Worm (Caenorhabditis elegans) whole organism, L2 larva: ENCODE results near the gene drd-1.

ENCODE experiments used
- C34F6.9 ChIP-seq: fragments of 150-350 bp; optimal IDR thresholded peaks from 2 replicates; lab custom pipeline; 2014; ENCODE audit warnings: missing biosample characterization, missing genetic modification characterization
- Y55F3AM.14 ChIP-seq: fragments of 200-800 bp; sonication (Bioruptor generic); optimal IDR thresholded peaks from 2 replicates; lab custom pipeline; 2018; ENCODE audit warnings: mild to moderate bottlenecking, missing genetic modification characterization, missing compliant biosample characterization
- ZK546.5 ChIP-seq: sonication (generic microtip); optimal IDR thresholded peaks from 2 replicates; lab custom pipeline; 2017; ENCODE audit warnings: missing biosample characterization, missing genetic modification characterization
- alr-1 ChIP-seq: fragments of 150-350 bp; optimal IDR thresholded peaks from 2 replicates; lab custom pipeline; 2014; ENCODE audit warnings: missing biosample characterization, missing genetic modification characterization
- ama-1 ChIP-seq: fragments of 150-350 bp; optimal IDR thresholded peaks from 2 replicates; lab custom pipeline; 2018; ENCODE audit warnings: inconsistent platforms
- ceh-16 ChIP-seq: fragments of 150-350 bp; optimal IDR thresholded peaks from 2 replicates; lab custom pipeline; 2014; ENCODE audit warnings: missing biosample characterization, missing genetic modification characterization
- ceh-82 ChIP-seq: fragments of 150-350 bp; optimal IDR thresholded peaks from 2 replicates; lab custom pipeline; 2014; ENCODE audit warnings: missing biosample characterization, missing genetic modification characterization
- crh-2 ChIP-seq: sonication (generic microtip); optimal IDR thresholded peaks from 2 replicates; lab custom pipeline; 2017; ENCODE audit warnings: missing biosample characterization, missing genetic modification characterization
- egl-27 ChIP-seq: sonication (generic microtip); optimal IDR thresholded peaks from 3 replicates; lab custom pipeline; 2017; ENCODE audit warnings: missing biosample characterization, missing genetic modification reagents, missing genetic modification characterization
- elt-1 ChIP-seq: fragments of 150-350 bp; optimal IDR thresholded peaks from 2 replicates; lab custom pipeline; 2014; ENCODE audit warnings: missing biosample characterization, missing genetic modification characterization
- fos-1 ChIP-seq: fragments of 150-350 bp; optimal IDR thresholded peaks from 2 replicates; lab custom pipeline; 2014; ENCODE audit warnings: missing biosample characterization, missing genetic modification characterization
- lin-11 ChIP-seq: fragments of 150-350 bp; sonication (generic microtip); optimal IDR thresholded peaks from 2 replicates; lab custom pipeline; 2014; ENCODE audit warnings: missing biosample characterization, missing genetic modification characterization, inconsistent platforms, mixed read lengths
- lin-13 ChIP-seq: fragments of 150-350 bp; optimal IDR thresholded peaks from 2 replicates; lab custom pipeline; 2014; ENCODE audit warnings: missing biosample characterization, missing genetic modification reagents, missing genetic modification characterization
- lin-39 ChIP-seq: fragments of 150-350 bp; optimal IDR thresholded peaks from 2 replicates; lab custom pipeline; 2014; ENCODE audit warnings: missing biosample characterization, missing genetic modification reagents, missing genetic modification characterization
- lsy-2 ChIP-seq, 2 experiments: fragments of 150-350 bp in 1 of 2; sonication (generic microtip) in 1 of 2; optimal IDR thresholded peaks; 2 replicates each; lab custom pipeline; 2014 to 2017; ENCODE audit warnings: missing biosample characterization in 2 of 2, missing genetic modification characterization in 2 of 2
- mab-5 ChIP-seq: fragments of 150-350 bp; optimal IDR thresholded peaks from 2 replicates; lab custom pipeline; 2014; ENCODE audit warnings: missing biosample characterization, missing genetic modification characterization
- mbf-1 ChIP-seq: sonication (generic microtip); optimal IDR thresholded peaks from 2 replicates; lab custom pipeline; 2017; ENCODE audit warnings: missing biosample characterization, missing genetic modification characterization
- mdl-1 ChIP-seq, 2 experiments: fragments of 150-350 bp in 1 of 2; sonication (generic microtip) in 1 of 2; optimal IDR thresholded peaks; 2 replicates each; lab custom pipeline; 2017; ENCODE audit warnings: missing biosample characterization in 2 of 2, missing genetic modification characterization in 2 of 2
- nhr-10 ChIP-seq: sonication (generic microtip); optimal IDR thresholded peaks from 2 replicates; lab custom pipeline; 2017; ENCODE audit warnings: missing biosample characterization, missing genetic modification characterization
- nhr-12 ChIP-seq: fragments of 150-350 bp; optimal IDR thresholded peaks from 2 replicates; lab custom pipeline; 2014; ENCODE audit warnings: missing biosample characterization, missing genetic modification characterization
- nhr-129 ChIP-seq: fragments of 150-350 bp; optimal IDR thresholded peaks from 2 replicates; lab custom pipeline; 2014; ENCODE audit warnings: missing biosample characterization, missing genetic modification characterization
- nhr-23 ChIP-seq: fragments of 150-350 bp; optimal IDR thresholded peaks from 2 replicates; lab custom pipeline; 2014; ENCODE audit warnings: missing biosample characterization, missing genetic modification reagents, missing genetic modification characterization
- nhr-237 ChIP-seq: fragments of 150-350 bp; optimal IDR thresholded peaks from 2 replicates; lab custom pipeline; 2014; ENCODE audit warnings: missing biosample characterization, missing genetic modification characterization
- nhr-25 ChIP-seq: fragments of 150-350 bp; sonication (generic microtip); optimal IDR thresholded peaks from 3 replicates; lab custom pipeline; 2014; ENCODE audit warnings: missing biosample characterization, missing genetic modification characterization
- nhr-6 ChIP-seq: fragments of 150-350 bp; optimal IDR thresholded peaks from 2 replicates; lab custom pipeline; 2014; ENCODE audit warnings: missing biosample characterization, missing genetic modification characterization
- nhr-77 ChIP-seq: fragments of 150-350 bp; optimal IDR thresholded peaks from 2 replicates; lab custom pipeline; 2014; ENCODE audit warnings: missing biosample characterization, missing genetic modification characterization
- skn-1 ChIP-seq: sonication (generic microtip); optimal IDR thresholded peaks from 2 replicates; lab custom pipeline; 2017; ENCODE audit warnings: missing biosample characterization, missing genetic modification characterization
- sma-3 ChIP-seq: sonication (generic microtip); optimal IDR thresholded peaks from 2 replicates; lab custom pipeline; 2016; ENCODE audit warnings: missing genetic modification reagents, missing genetic modification characterization, missing compliant biosample characterization
- sma-9 ChIP-seq, 2 experiments: fragments of 150-350 bp in 1 of 2; sonication (generic microtip) in 1 of 2; optimal IDR thresholded peaks; 2 replicates each; lab custom pipeline; 2014 to 2016; ENCODE audit warnings: missing genetic modification characterization in 2 of 2, mild to moderate bottlenecking in 1 of 2, missing biosample characterization in 1 of 2, missing compliant biosample characterization in 1 of 2, missing genetic modification reagents in 1 of 2, moderate library complexity in 1 of 2
- snpc-4 ChIP-seq: fragments of 150-350 bp; optimal IDR thresholded peaks from 2 replicates; lab custom pipeline; 2014; ENCODE audit warnings: missing biosample characterization, missing genetic modification characterization
- unc-39 ChIP-seq: fragments of 150-350 bp; optimal IDR thresholded peaks from 2 replicates; lab custom pipeline; 2014; ENCODE audit warnings: missing biosample characterization, missing genetic modification characterization
- unc-55 ChIP-seq: fragments of 150-350 bp; sonication (generic microtip); optimal IDR thresholded peaks from 3 replicates; lab custom pipeline; 2014; ENCODE audit warnings: missing biosample characterization, missing genetic modification reagents, missing genetic modification characterization
- unc-62 ChIP-seq: fragments of 150-350 bp; optimal IDR thresholded peaks from 2 replicates; lab custom pipeline; 2014; ENCODE audit warnings: missing biosample characterization, missing genetic modification reagents, missing genetic modification characterization
- zag-1 ChIP-seq: fragments of 150-350 bp; optimal IDR thresholded peaks from 2 replicates; lab custom pipeline; 2014; ENCODE audit warnings: missing biosample characterization, missing genetic modification characterization
- ztf-1 ChIP-seq: fragments of 200-800 bp; sonication (Bioruptor generic); conservative IDR thresholded peaks from 2 replicates; pipeline ENCODE4 v1.3.6; 2022; ENCODE audit warnings: missing genetic modification characterization, missing compliant biosample characterization
- ztf-11 ChIP-seq: sonication (generic microtip); optimal IDR thresholded peaks from 2 replicates; lab custom pipeline; 2017; ENCODE audit warnings: missing biosample characterization, missing genetic modification characterization
- ztf-4 ChIP-seq: fragments of 150-350 bp; optimal IDR thresholded peaks from 2 replicates; lab custom pipeline; 2014; ENCODE audit warnings: missing biosample characterization, missing genetic modification characterization

The drd-1 gene

DNA sequence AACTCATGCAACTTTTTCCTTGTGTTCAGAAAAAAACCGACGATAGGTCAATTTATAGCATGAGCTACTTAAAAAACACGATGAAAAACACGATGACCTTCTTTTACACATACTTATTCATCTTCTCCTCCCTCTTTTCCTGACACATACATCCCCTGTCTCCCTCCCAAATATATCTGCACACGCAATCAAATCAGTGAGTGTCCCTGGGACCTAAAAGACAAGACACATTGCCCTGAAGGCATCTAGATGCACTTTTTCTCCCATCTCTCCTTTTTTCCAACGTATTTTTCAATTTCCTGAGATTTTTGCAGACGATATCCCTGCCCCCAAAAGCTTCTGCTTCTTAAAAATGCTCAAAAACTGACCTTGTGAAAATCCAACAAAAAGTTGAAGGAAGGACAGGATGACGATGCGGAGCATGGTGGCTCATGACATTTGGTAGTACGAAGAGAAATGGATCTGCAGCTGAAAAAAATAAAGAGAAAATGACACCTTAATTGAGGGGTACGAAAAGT is 33.6 kb upstream of the drd-1 start, which contains the start of gene C26D10.6:
TSS of gene C26D10.6 (minus strand) at position 468 of the 518 bp plus-strand sequence.
- no peak for TF ChIP-seq ceh-82 (tag; lab: Kevin White, UChicago)
- no peak for TF ChIP-seq sma-9 (GFP tag; optimal IDR thresholded peaks at IDR 0.05; lab: Kevin White, UChicago)
- TF ChIP-seq sma-9 (tag; optimal IDR thresholded peaks at IDR 0.05; lab: Kevin White, UChicago), result no peak
- TF ChIP-seq mbf-1, result no peak
- TF ChIP-seq nhr-25 (tag; lab: Kevin White, UChicago), result no peak
- TF ChIP-seq unc-55, result no peak
- TF ChIP-seq egl-27 (tag; lab: Kevin White, UChicago), result no peak
- no peak for TF ChIP-seq unc-39 (tag; lab: Kevin White, UChicago)
- no peak for TF ChIP-seq ceh-16 (tag; lab: Kevin White, UChicago)
- no peak for TF ChIP-seq nhr-12 (tag; lab: Kevin White, UChicago)
- TF ChIP-seq C34F6.9 (tag; lab: Kevin White, UChicago), result no peak
- TF ChIP-seq nhr-6 (tag; lab: Kevin White, UChicago), result no peak
- TF ChIP-seq nhr-10, result no peak

DNA sequence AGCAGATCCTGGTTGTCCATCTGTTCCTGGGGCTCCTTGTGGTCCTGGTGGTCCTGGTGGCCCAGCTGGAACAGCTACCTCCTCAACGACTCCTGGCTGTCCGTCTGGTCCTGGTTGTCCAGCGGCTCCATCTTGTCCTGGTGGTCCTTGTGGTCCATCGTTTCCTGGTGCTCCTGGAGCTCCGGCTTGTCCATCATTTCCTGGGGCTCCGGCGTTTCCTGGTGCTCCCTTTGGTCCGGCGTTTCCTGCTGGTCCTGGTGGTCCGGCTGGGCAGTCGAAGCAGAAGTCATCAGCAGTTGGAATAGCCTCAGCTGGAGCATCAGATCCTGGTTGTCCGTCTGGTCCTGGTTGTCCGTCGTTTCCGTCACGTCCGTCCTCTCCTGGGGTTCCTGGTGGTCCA is 29.4 kb upstream of the drd-1 start:
- TF ChIP-seq lin-13 (GFP tag; lab: Kevin White, UChicago), result no peak
- TF ChIP-seq ztf-1 (GFP tag; lab: Robert Waterston, UW), result no peak
- no peak for TF ChIP-seq unc-62
- no peak for TF ChIP-seq alr-1 (tag; lab: Kevin White, UChicago)
- no peak for TF ChIP-seq nhr-237 (tag; lab: Kevin White, UChicago)
- no peak for TF ChIP-seq fos-1
- TF ChIP-seq ztf-11 (tag; lab: Kevin White, UChicago), result no peak
- TF ChIP-seq crh-2 (tag; lab: Kevin White, UChicago), result no peak
- TF ChIP-seq nhr-23 (tag; lab: Kevin White, UChicago), result no peak
- no peak for TF ChIP-seq nhr-77 (tag; lab: Kevin White, UChicago)
- no peak for TF ChIP-seq ceh-16 (tag; lab: Kevin White, UChicago)
- no peak for TF ChIP-seq egl-27 (tag; lab: Kevin White, UChicago)
- TF ChIP-seq mbf-1, result no peak
- TF ChIP-seq skn-1, result no peak
- TF ChIP-seq mab-5 (tag; lab: Kevin White, UChicago), result no peak
- no peak for TF ChIP-seq sma-9 (GFP tag; optimal IDR thresholded peaks at IDR 0.05; lab: Kevin White, UChicago)
- no peak for TF ChIP-seq sma-9 (tag; optimal IDR thresholded peaks at IDR 0.05; lab: Kevin White, UChicago)
- TF ChIP-seq sma-3, result no peak

- no peak for TF ChIP-seq nhr-129 (tag; lab: Kevin White, UChicago)
- no peak for TF ChIP-seq lsy-2 (tag; optimal IDR thresholded peaks at IDR 0.05; lab: Kevin White, UChicago)
- TF ChIP-seq ceh-82 (tag; lab: Kevin White, UChicago), result no peak
- TF ChIP-seq skn-1, result no peak
- TF ChIP-seq lin-39 (tag; lab: Kevin White, UChicago), result no peak
Observed at ce11 chrII:8359350-8359749, 28.5 kb upstream of the drd-1 start, which contains the start of gene col-77. Gene col-77, minus strand, starts transcription at chrII:8359381.

DNA sequence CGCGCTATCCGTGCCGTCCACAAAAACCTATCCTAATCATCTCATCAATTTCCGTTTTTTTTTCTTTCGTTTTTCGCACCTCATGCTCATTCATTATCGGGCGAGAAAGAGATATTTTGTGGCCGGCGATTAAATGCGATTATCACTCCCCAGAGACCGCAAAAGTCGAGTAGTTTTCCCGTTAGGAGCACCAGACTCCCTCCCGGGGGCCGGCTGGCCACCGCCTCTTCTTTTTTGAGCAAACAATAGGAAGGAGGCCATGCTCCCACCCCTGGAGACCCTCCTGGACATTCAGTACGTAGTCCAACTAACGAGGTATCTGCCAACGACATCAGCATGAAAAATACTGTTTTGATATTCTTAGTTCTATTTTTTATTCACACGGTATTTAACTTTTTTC is 27.4 kb upstream of the drd-1 start, which contains the start of gene M195.2:
TSS of gene M195.2 (plus strand) at position 301 of the 400 bp plus-strand sequence.
- TF ChIP-seq unc-55 (no peak), elt-1 (tag; lab: Kevin White, UChicago) (no peak), sma-9 (GFP tag; optimal IDR thresholded peaks at IDR 0.05; lab: Kevin White, UChicago) (no peak), sma-9 (tag; optimal IDR thresholded peaks at IDR 0.05; lab: Kevin White, UChicago) (no peak), alr-1 (tag; lab: Kevin White, UChicago) (no peak), ceh-16 (tag; lab: Kevin White, UChicago) (no peak), lin-11 (tag; lab: Kevin White, UChicago) (no peak), ama-1 (lab: Kevin White, UChicago) (no peak), mdl-1 (tag; optimal IDR thresholded peaks at IDR 0.05; lab: Kevin White, UChicago) (no peak), mab-5 (tag; lab: Kevin White, UChicago) (no peak), zag-1 (tag; lab: Kevin White, UChicago) (no peak), nhr-23 (tag; lab: Kevin White, UChicago) (no peak), ZK546.5 (tag; lab: Kevin White, UChicago) (no peak), snpc-4 (tag; lab: Kevin White, UChicago) (no peak), nhr-10 (no peak), unc-39 (tag; lab: Kevin White, UChicago) (no peak), crh-2 (tag; lab: Kevin White, UChicago) (no peak), ztf-4 (tag; lab: Kevin White, UChicago) (no peak), nhr-12 (tag; lab: Kevin White, UChicago) (no peak), nhr-77 (tag; lab: Kevin White, UChicago) (no peak), Y55F3AM.14 (GFP tag; lab: Kevin White, UChicago) (no peak)
